Fruit fly (Drosophila melanogaster): ENCODE results near the gene CG46510.
"Not testable (repeated sequence)": the region's sequence is repeated elsewhere in the genome, so short reads cannot be mapped to it uniquely, and the experiment has no call there.

CG46510 gene

dm6 chrX:22191973-22192372 is 14.7 kb downstream of the CG46510 start, which contains the start of gene CG46513:
TSS of gene CG46513 (plus strand) at chrX:22192273.
- TF ChIP-seq rn (GFP tag; IDR thresholded peaks at IDR 0.05); CG10348 (GFP tag; IDR thresholded peaks at IDR 0.05); CG17806 (tag; optimal IDR thresholded peaks at IDR 0.05): not testable (repeated sequence)

dm6 chrX:22196874-22197273 is 19.6 kb downstream of the CG46510 start, which contains the start of gene CG46514:
TSS of gene CG46514 (plus strand) at chrX:22197174.
- not testable (repeated sequence) for TF ChIP-seq Pif1A (GFP tag; optimal IDR thresholded peaks at IDR 0.05); rn (GFP tag; IDR thresholded peaks at IDR 0.05); CG10348 (GFP tag; IDR thresholded peaks at IDR 0.05)

dm6 chrX:22201883-22202282 is 24.6 kb downstream of the CG46510 start, which contains the start of gene CG46515:
TSS of gene CG46515 (plus strand) at chrX:22202183.
- TF ChIP-seq gl (tag; optimal IDR thresholded peaks at IDR 0.05); CG34367 (tag; optimal IDR thresholded peaks at IDR 0.05); rn (GFP tag; IDR thresholded peaks at IDR 0.05): not testable (repeated sequence)

- not testable (repeated sequence) for TF ChIP-seq CG4496 (GFP tag; IDR thresholded peaks at IDR 0.05); CG34367 (tag; optimal IDR thresholded peaks at IDR 0.05); CG10348 (GFP tag; IDR thresholded peaks at IDR 0.05)
These were observed 34.7 kb downstream of the CG46510 start, which contains the start of gene CG46516 for dm6 chrX:22212028-22212427. TSS of gene CG46516 (plus strand) at chrX:22212328.

- not testable (repeated sequence) for TF ChIP-seq Ets98B, CG4496, fd96Ca (GFP tag; IDR thresholded peaks at IDR 0.05)
These were observed 39.8 kb downstream of the CG46510 start, which contains the start of gene CG46517 for dm6 chrX:22217079-22217478. TSS of gene CG46517 (plus strand) at chrX:22217379.

- not testable (repeated sequence) for TF ChIP-seq CG32121 (GFP tag; IDR thresholded peaks at IDR 0.05); CG4496 (GFP tag; IDR thresholded peaks at IDR 0.05); CG17806 (tag; optimal IDR thresholded peaks at IDR 0.05)
These were observed 49.0 kb downstream of the CG46510 start, which contains the start of gene CG46518 for dm6 chrX:22226273-22226672. TSS of gene CG46518 (plus strand) at chrX:22226573.

Measured in whole organism, pupa.